Worm (Caenorhabditis elegans) whole organism, L2 larva: ENCODE measurements around the gene R160.12.

Source experiments
- F13H6.1 ChIP-seq: sonication (generic microtip); optimal IDR thresholded peaks from 2 replicates; lab custom pipeline; 2016; ENCODE audit warnings: missing genetic modification characterization, missing compliant biosample characterization
- Y55F3AM.14 ChIP-seq: fragments of 200-800 bp; sonication (Bioruptor generic); optimal IDR thresholded peaks from 2 replicates; lab custom pipeline; 2018; ENCODE audit warnings: mild to moderate bottlenecking, missing genetic modification characterization, missing compliant biosample characterization
- ZK546.5 ChIP-seq: sonication (generic microtip); optimal IDR thresholded peaks from 2 replicates; lab custom pipeline; 2017; ENCODE audit warnings: missing biosample characterization, missing genetic modification characterization
- alr-1 ChIP-seq: fragments of 150-350 bp; optimal IDR thresholded peaks from 2 replicates; lab custom pipeline; 2014; ENCODE audit warnings: missing biosample characterization, missing genetic modification characterization
- aly-2 ChIP-seq: fragments of 150-350 bp; optimal IDR thresholded peaks from 2 replicates; lab custom pipeline; 2014; ENCODE audit warnings: missing biosample characterization, missing genetic modification characterization
- ama-1 ChIP-seq: fragments of 150-350 bp; optimal IDR thresholded peaks from 2 replicates; lab custom pipeline; 2018; ENCODE audit warnings: inconsistent platforms
- blmp-1 ChIP-seq: sonication (generic microtip); optimal IDR thresholded peaks from 2 replicates; lab custom pipeline; 2017; ENCODE audit warnings: missing genetic modification characterization, mild to moderate bottlenecking, missing compliant biosample characterization, antibody characterized with exemption, moderate library complexity; ENCODE audit not compliant: insufficient read depth
- crh-2 ChIP-seq: sonication (generic microtip); optimal IDR thresholded peaks from 2 replicates; lab custom pipeline; 2017; ENCODE audit warnings: missing biosample characterization, missing genetic modification characterization
- dmd-4 ChIP-seq: sonication (generic microtip); optimal IDR thresholded peaks from 2 replicates; lab custom pipeline; 2017; ENCODE audit warnings: missing biosample characterization, missing genetic modification characterization
- egl-27 ChIP-seq: sonication (generic microtip); optimal IDR thresholded peaks from 3 replicates; lab custom pipeline; 2017; ENCODE audit warnings: missing biosample characterization, missing genetic modification reagents, missing genetic modification characterization
- fos-1 ChIP-seq: fragments of 150-350 bp; optimal IDR thresholded peaks from 2 replicates; lab custom pipeline; 2014; ENCODE audit warnings: missing biosample characterization, missing genetic modification characterization
- gmeb-1 ChIP-seq: fragments of 150-350 bp; optimal IDR thresholded peaks from 2 replicates; lab custom pipeline; 2014; ENCODE audit warnings: missing biosample characterization, missing genetic modification characterization
- lin-11 ChIP-seq: fragments of 150-350 bp; sonication (generic microtip); optimal IDR thresholded peaks from 2 replicates; lab custom pipeline; 2014; ENCODE audit warnings: missing biosample characterization, missing genetic modification characterization, inconsistent platforms, mixed read lengths
- lin-39 ChIP-seq: fragments of 150-350 bp; optimal IDR thresholded peaks from 2 replicates; lab custom pipeline; 2014; ENCODE audit warnings: missing biosample characterization, missing genetic modification reagents, missing genetic modification characterization
- lsy-2 ChIP-seq, 2 experiments: fragments of 150-350 bp in 1 of 2; sonication (generic microtip) in 1 of 2; optimal IDR thresholded peaks; 2 replicates each; lab custom pipeline; 2014 to 2017; ENCODE audit warnings: missing biosample characterization in 2 of 2, missing genetic modification characterization in 2 of 2
- mab-5 ChIP-seq: fragments of 150-350 bp; optimal IDR thresholded peaks from 2 replicates; lab custom pipeline; 2014; ENCODE audit warnings: missing biosample characterization, missing genetic modification characterization
- mdl-1 ChIP-seq, 2 experiments: fragments of 150-350 bp in 1 of 2; sonication (generic microtip) in 1 of 2; optimal IDR thresholded peaks; 2 replicates each; lab custom pipeline; 2017; ENCODE audit warnings: missing biosample characterization in 2 of 2, missing genetic modification characterization in 2 of 2
- nhr-10 ChIP-seq: sonication (generic microtip); optimal IDR thresholded peaks from 2 replicates; lab custom pipeline; 2017; ENCODE audit warnings: missing biosample characterization, missing genetic modification characterization
- nhr-11 ChIP-seq: fragments of 150-350 bp; optimal IDR thresholded peaks from 2 replicates; lab custom pipeline; 2014; ENCODE audit warnings: missing biosample characterization, missing genetic modification characterization
- nhr-12 ChIP-seq: fragments of 150-350 bp; optimal IDR thresholded peaks from 2 replicates; lab custom pipeline; 2014; ENCODE audit warnings: missing biosample characterization, missing genetic modification characterization
- nhr-129 ChIP-seq: fragments of 150-350 bp; optimal IDR thresholded peaks from 2 replicates; lab custom pipeline; 2014; ENCODE audit warnings: missing biosample characterization, missing genetic modification characterization
- nhr-21 ChIP-seq: fragments of 150-350 bp; optimal IDR thresholded peaks from 2 replicates; lab custom pipeline; 2014; ENCODE audit warnings: missing biosample characterization, missing genetic modification characterization
- nhr-237 ChIP-seq: fragments of 150-350 bp; optimal IDR thresholded peaks from 2 replicates; lab custom pipeline; 2014; ENCODE audit warnings: missing biosample characterization, missing genetic modification characterization
- nhr-25 ChIP-seq: fragments of 150-350 bp; sonication (generic microtip); optimal IDR thresholded peaks from 3 replicates; lab custom pipeline; 2014; ENCODE audit warnings: missing biosample characterization, missing genetic modification characterization
- peb-1 ChIP-seq: fragments of 150-350 bp; optimal IDR thresholded peaks from 2 replicates; lab custom pipeline; 2014; ENCODE audit warnings: missing biosample characterization, missing genetic modification characterization
- sem-4 ChIP-seq: fragments of 150-350 bp; optimal IDR thresholded peaks from 2 replicates; lab custom pipeline; 2014; ENCODE audit warnings: missing biosample characterization, missing genetic modification reagents, missing genetic modification characterization
- skn-1 ChIP-seq: sonication (generic microtip); optimal IDR thresholded peaks from 2 replicates; lab custom pipeline; 2017; ENCODE audit warnings: missing biosample characterization, missing genetic modification characterization
- sma-3 ChIP-seq: sonication (generic microtip); optimal IDR thresholded peaks from 2 replicates; lab custom pipeline; 2016; ENCODE audit warnings: missing genetic modification reagents, missing genetic modification characterization, missing compliant biosample characterization
- sma-9 ChIP-seq, 2 experiments: fragments of 150-350 bp in 1 of 2; sonication (generic microtip) in 1 of 2; optimal IDR thresholded peaks; 2 replicates each; lab custom pipeline; 2014 to 2016; ENCODE audit warnings: missing genetic modification characterization in 2 of 2, mild to moderate bottlenecking in 1 of 2, missing biosample characterization in 1 of 2, missing compliant biosample characterization in 1 of 2, missing genetic modification reagents in 1 of 2, moderate library complexity in 1 of 2
- unc-39 ChIP-seq: fragments of 150-350 bp; optimal IDR thresholded peaks from 2 replicates; lab custom pipeline; 2014; ENCODE audit warnings: missing biosample characterization, missing genetic modification characterization
- unc-55 ChIP-seq: fragments of 150-350 bp; sonication (generic microtip); optimal IDR thresholded peaks from 3 replicates; lab custom pipeline; 2014; ENCODE audit warnings: missing biosample characterization, missing genetic modification reagents, missing genetic modification characterization
- zag-1 ChIP-seq: fragments of 150-350 bp; optimal IDR thresholded peaks from 2 replicates; lab custom pipeline; 2014; ENCODE audit warnings: missing biosample characterization, missing genetic modification characterization
- ztf-11 ChIP-seq: sonication (generic microtip); optimal IDR thresholded peaks from 2 replicates; lab custom pipeline; 2017; ENCODE audit warnings: missing biosample characterization, missing genetic modification characterization

The R160.12 gene

DNA sequence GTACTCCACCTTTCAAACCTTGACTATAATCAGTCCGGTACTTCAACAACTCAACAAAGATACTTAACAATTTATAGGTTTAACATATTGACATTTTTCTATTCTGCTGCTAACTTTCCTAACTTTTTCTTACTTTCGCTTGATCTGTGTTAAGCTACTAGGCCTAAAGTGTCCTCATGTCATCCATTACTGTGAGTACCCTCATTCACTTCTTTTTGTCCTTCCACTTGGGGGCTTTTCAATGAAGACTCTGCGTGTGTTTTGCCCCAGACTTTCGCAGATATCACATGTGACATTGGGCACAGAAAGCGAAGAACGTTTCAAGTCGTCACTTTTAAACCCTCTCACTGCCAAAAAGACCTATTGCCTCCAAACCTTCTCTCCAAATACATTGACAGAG lies 27.1 kb upstream of the R160.12 start:
- TF ChIP-seq mdl-1 (tag; optimal IDR thresholded peaks at IDR 0.05; lab: Kevin White, UChicago) (peak in 1 of 2 experiments; percentile 24), zag-1 (peak; percentile 8), aly-2 (tag; lab: Kevin White, UChicago) (no peak), unc-55 (peak; percentile 9), mab-5 (tag; lab: Kevin White, UChicago) (peak; percentile 44), sma-9 (GFP tag; optimal IDR thresholded peaks at IDR 0.05; lab: Kevin White, UChicago) (peak; percentile 19), sma-9 (tag; optimal IDR thresholded peaks at IDR 0.05; lab: Kevin White, UChicago) (no peak), blmp-1 (tag; lab: Kevin White, UChicago) (no peak)

DNA sequence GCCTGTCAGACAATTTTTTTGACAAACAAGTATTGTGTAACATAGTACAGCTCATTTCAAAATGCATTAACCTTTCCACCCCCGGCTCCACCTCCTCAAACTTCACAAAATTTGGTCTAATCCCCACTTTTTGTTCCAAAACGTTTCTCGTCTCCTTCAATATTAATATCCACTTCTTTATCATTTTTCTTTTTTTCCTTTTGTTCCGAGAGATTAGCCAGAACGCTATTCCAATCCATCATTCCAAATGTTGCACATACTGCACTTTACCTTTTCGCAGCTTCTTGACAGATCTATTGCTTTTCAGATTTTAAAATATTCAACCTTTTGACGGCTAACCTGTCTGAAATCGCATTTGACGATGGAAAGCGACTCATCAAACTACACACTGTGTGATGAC lies 25.3 kb upstream of the R160.12 start, which contains the start of gene D1079.1:
Gene D1079.1 (plus strand): TSS at position 301 of the 400 bp plus-strand sequence.
- TF ChIP-seq unc-55 = peak; percentile 31
- no peak for TF ChIP-seq lin-11 (tag; lab: Kevin White, UChicago)
- TF ChIP-seq alr-1 = no peak
- TF ChIP-seq Y55F3AM.14 (GFP tag; lab: Kevin White, UChicago) = no peak

DNA sequence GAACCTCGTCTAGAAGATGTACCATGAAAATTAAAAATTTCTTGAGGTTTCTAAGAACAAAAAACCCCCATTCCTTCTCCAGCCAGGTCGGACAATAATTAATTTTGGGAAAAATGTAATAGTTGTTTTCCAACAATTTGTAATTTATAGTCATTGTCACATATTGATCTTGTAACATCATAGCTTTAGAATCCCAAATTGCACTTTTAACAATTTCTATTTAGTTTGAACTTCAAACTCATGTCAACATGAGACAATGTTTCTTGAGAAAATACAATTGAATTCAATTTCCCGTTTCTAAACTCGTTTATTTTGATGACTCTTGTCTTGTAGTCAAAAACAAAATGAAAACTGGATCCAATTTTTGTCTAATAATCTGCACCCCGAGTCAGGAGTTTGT lies 22.7 kb upstream of the R160.12 start:
- TF ChIP-seq crh-2 (tag; lab: Kevin White, UChicago) (no peak), Y55F3AM.14 (GFP tag; lab: Kevin White, UChicago) (no peak), nhr-10 (tag; lab: Kevin White, UChicago) (no peak), nhr-11 (no peak), fos-1 (tag; lab: Kevin White, UChicago) (no peak), F13H6.1 (tag; lab: Kevin White, UChicago) (no peak), alr-1 (no peak), ama-1 (no peak), lin-39 (no peak), gmeb-1 (no peak), nhr-21 (tag; lab: Kevin White, UChicago) (no peak), nhr-25 (tag; lab: Kevin White, UChicago) (no peak), ztf-11 (tag; lab: Kevin White, UChicago) (no peak), mab-5 (tag; lab: Kevin White, UChicago) (no peak), sma-3 (no peak), unc-39 (tag; lab: Kevin White, UChicago) (no peak), lsy-2 (tag; optimal IDR thresholded peaks at IDR 0.05; lab: Kevin White, UChicago) (no peak), skn-1 (tag; lab: Kevin White, UChicago) (no peak), peb-1 (tag; lab: Kevin White, UChicago) (no peak), egl-27 (tag; lab: Kevin White, UChicago) (no peak)

DNA sequence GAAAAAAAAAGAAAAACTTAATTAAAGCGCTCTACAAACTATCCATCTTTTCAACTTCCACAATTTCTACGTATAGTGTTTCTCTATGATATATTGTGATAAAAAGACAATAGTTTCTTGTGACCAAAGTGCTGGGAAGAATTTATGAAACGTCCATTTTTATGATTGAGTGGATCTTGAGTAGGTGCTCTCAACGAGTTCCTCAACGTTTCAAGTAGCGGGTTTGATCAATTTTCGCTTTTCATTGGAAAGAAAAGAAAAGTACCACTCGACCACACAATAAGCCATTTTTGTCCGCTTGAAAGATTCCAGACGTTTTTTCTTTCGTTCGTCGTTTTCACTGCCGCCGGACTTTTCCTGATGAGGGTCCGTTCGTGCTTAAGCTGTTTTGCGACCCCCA lies 19.9 kb upstream of the R160.12 start:
- TF ChIP-seq sma-9 (GFP tag; optimal IDR thresholded peaks at IDR 0.05; lab: Kevin White, UChicago) (no peak), sma-9 (tag; optimal IDR thresholded peaks at IDR 0.05; lab: Kevin White, UChicago) (no peak), nhr-237 (tag; lab: Kevin White, UChicago) (no peak), gmeb-1 (no peak), ZK546.5 (tag; lab: Kevin White, UChicago) (no peak), nhr-12 (tag; lab: Kevin White, UChicago) (no peak), Y55F3AM.14 (GFP tag; lab: Kevin White, UChicago) (no peak), sma-3 (no peak), ama-1 (no peak), dmd-4 (tag; lab: Kevin White, UChicago) (no peak), sem-4 (tag; lab: Kevin White, UChicago) (no peak), peb-1 (tag; lab: Kevin White, UChicago) (no peak), mab-5 (tag; lab: Kevin White, UChicago) (no peak), nhr-129 (tag; lab: Kevin White, UChicago) (no peak), unc-55 (no peak), nhr-21 (tag; lab: Kevin White, UChicago) (no peak), ztf-11 (tag; lab: Kevin White, UChicago) (no peak), aly-2 (tag; lab: Kevin White, UChicago) (no peak), nhr-10 (tag; lab: Kevin White, UChicago) (no peak)
